Worm (Caenorhabditis elegans) whole organism, late embryonic: ENCODE measurements around the gene flor-1.

Experiments used
- ama-1 ChIP-seq: fragments of 150-350 bp; optimal IDR thresholded peaks from 2 replicates; lab custom pipeline; 2014
- ceh-19 ChIP-seq: fragments of 200-800 bp; sonication (Bioruptor generic); optimal IDR thresholded peaks from 2 replicates; lab custom pipeline; 2018; ENCODE audit warnings: mild to moderate bottlenecking, missing genetic modification characterization, missing compliant biosample characterization
- ceh-22 ChIP-seq: sonication (generic microtip); optimal IDR thresholded peaks from 2 replicates; lab custom pipeline; 2017; ENCODE audit warnings: missing biosample characterization, missing genetic modification characterization
- ceh-6 ChIP-seq: fragments of 200-800 bp; sonication (Bioruptor generic); optimal IDR thresholded peaks from 2 replicates; lab custom pipeline; 2018; ENCODE audit warnings: mild to moderate bottlenecking, missing genetic modification characterization, missing compliant biosample characterization
- elt-2 ChIP-seq: sonication (generic microtip); optimal IDR thresholded peaks from 2 replicates; lab custom pipeline; 2016; ENCODE audit warnings: missing genetic modification reagents, missing genetic modification characterization, missing compliant biosample characterization
- hlh-30 ChIP-seq: sonication (generic microtip); optimal IDR thresholded peaks from 2 replicates; lab custom pipeline; 2017; ENCODE audit warnings: antibody characterized with exemption, missing genetic modification characterization, missing compliant biosample characterization; ENCODE audit not compliant: insufficient read depth
- lim-6 ChIP-seq: sonication (generic microtip); optimal IDR thresholded peaks from 2 replicates; lab custom pipeline; 2016; ENCODE audit warnings: missing genetic modification characterization, missing compliant biosample characterization
- nhr-11 ChIP-seq: fragments of 150-350 bp; optimal IDR thresholded peaks from 2 replicates; lab custom pipeline; 2014; ENCODE audit warnings: missing biosample characterization, missing genetic modification characterization
- npax-4 ChIP-seq: sonication (generic microtip); optimal IDR thresholded peaks from 2 replicates; lab custom pipeline; 2016; ENCODE audit warnings: missing genetic modification characterization, missing compliant biosample characterization
- pha-4 ChIP-seq: fragments of 150-350 bp; optimal IDR thresholded peaks from 2 replicates; lab custom pipeline; 2018; ENCODE audit warnings: missing biosample characterization, missing genetic modification reagents, missing genetic modification characterization
- pqm-1 ChIP-seq: sonication (generic microtip); optimal IDR thresholded peaks from 2 replicates; lab custom pipeline; 2016; ENCODE audit warnings: missing genetic modification characterization, missing compliant biosample characterization

DNA sequence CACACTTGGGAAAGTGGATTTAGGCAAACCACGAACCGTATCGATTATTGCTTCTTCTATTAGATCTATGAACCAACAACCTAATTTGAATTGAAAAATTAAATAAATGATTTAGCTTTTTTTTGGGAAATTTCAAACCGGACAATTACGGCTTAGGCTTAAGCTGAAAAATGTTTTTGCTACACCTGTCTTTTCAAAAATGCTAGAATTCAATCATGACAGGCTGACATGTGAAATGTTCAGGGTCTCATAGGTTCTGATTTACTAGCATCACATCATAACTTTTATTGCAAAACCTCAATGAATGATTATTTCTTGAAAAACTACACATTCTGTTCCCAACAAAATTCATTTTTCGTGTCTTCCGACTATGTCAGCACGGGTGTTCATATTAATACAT is 33.9 kb upstream of the flor-1 start, which contains the start of gene srh-55:
- TF ChIP-seq ama-1 (lab: Kevin White, UChicago) (no peak), ceh-19 (GFP tag; lab: Kevin White, UChicago) (no peak), pqm-1 (tag; lab: Kevin White, UChicago) (no peak), elt-2 (tag; lab: Kevin White, UChicago) (no peak), pha-4 (no peak), ceh-6 (no peak), lim-6 (tag; lab: Kevin White, UChicago) (no peak), ceh-22 (tag; lab: Kevin White, UChicago) (no peak), nhr-11 (no peak), hlh-30 (tag; lab: Kevin White, UChicago) (no peak), npax-4 (tag; lab: Kevin White, UChicago) (no peak)
